Worm (Caenorhabditis elegans): ENCODE measurements around the gene ptr-20.
"Not testable (repeated sequence)": the region's sequence is repeated elsewhere in the genome, so short reads cannot be mapped to it uniquely, and the experiment has no call there.

Gene ptr-20

ce11 chrII:15157880-15158279 is at the start of gene ptr-20:
ptr-20 (plus strand) TSS chrII:15158180.
- no peak for TF ChIP-seq unc-62 (GFP tag; optimal IDR thresholded peaks at IDR 0.05)

ce11 chrII:15109844-15110243 is 48.1 kb upstream of the ptr-20 start, which contains the start of gene Y53F4B.39:
Y53F4B.39 (plus strand) TSS chrII:15110144.
- no peak for TF ChIP-seq unc-62 (GFP tag; optimal IDR thresholded peaks at IDR 0.05)

- TF ChIP-seq unc-62 (GFP tag; optimal IDR thresholded peaks at IDR 0.05), result no peak
Observed at ce11 chrII:15111352-15111751, 46.6 kb upstream of the ptr-20 start.

- TF ChIP-seq unc-62 (GFP tag; optimal IDR thresholded peaks at IDR 0.05), result no peak
Observed at ce11 chrII:15119537-15120360, 38.2 kb upstream of the ptr-20 start, which contains the start of gene arp-1. arp-1 (plus strand) TSS chrII:15120301.

- TF ChIP-seq unc-62 (GFP tag; optimal IDR thresholded peaks at IDR 0.05), result no peak
Observed at ce11 chrII:15124193-15124592, 33.8 kb upstream of the ptr-20 start, which contains the start of gene Y53F4B.23. Y53F4B.23 (plus strand) TSS chrII:15124504.

- no peak for TF ChIP-seq unc-62 (GFP tag; optimal IDR thresholded peaks at IDR 0.05)
Observed at ce11 chrII:15130512-15130911, 27.5 kb upstream of the ptr-20 start, which contains the start of gene Y53F4B.62. Y53F4B.62 (minus strand) TSS chrII:15130612.

ce11 chrII:15134332-15134731 is 23.6 kb upstream of the ptr-20 start, which contains the start of gene Y53F4B.24:
Y53F4B.24 (minus strand) TSS chrII:15134432.
- TF ChIP-seq unc-62 (GFP tag; optimal IDR thresholded peaks at IDR 0.05), result no peak

ce11 chrII:15135886-15136285 is 22.1 kb upstream of the ptr-20 start, which contains the start of gene Y53F4B.25:
Y53F4B.25 (plus strand) TSS chrII:15136186.
- no peak for TF ChIP-seq unc-62 (GFP tag; optimal IDR thresholded peaks at IDR 0.05)

ce11 chrII:15140881-15141280 is 17.1 kb upstream of the ptr-20 start, which contains the start of gene Y53F4B.26:
Y53F4B.26 (minus strand) TSS chrII:15140981.
- not testable (repeated sequence) for TF ChIP-seq unc-62 (GFP tag; optimal IDR thresholded peaks at IDR 0.05)

- TF ChIP-seq unc-62 (GFP tag; optimal IDR thresholded peaks at IDR 0.05), result no peak
Observed at ce11 chrII:15143729-15144128, 14.3 kb upstream of the ptr-20 start.

ce11 chrII:15145594-15145993 is 12.4 kb upstream of the ptr-20 start, which contains the start of gene Y53F4B.27:
Y53F4B.27 (plus strand) TSS chrII:15145894.
- no peak for TF ChIP-seq unc-62 (GFP tag; optimal IDR thresholded peaks at IDR 0.05)

ce11 chrII:15148442-15148841 is 9.5 kb upstream of the ptr-20 start:
- TF ChIP-seq unc-62 (GFP tag; optimal IDR thresholded peaks at IDR 0.05), result no peak

- no peak for TF ChIP-seq unc-62 (GFP tag; optimal IDR thresholded peaks at IDR 0.05)
Observed at ce11 chrII:15158364-15158763, 384 bp downstream of the ptr-20 start.

ce11 chrII:15164453-15164852 is 6.5 kb downstream of the ptr-20 start, which contains the start of gene gst-26:
gst-26 (minus strand) TSS chrII:15164553.
- TF ChIP-seq unc-62 (GFP tag; optimal IDR thresholded peaks at IDR 0.05), result no peak

ce11 chrII:15165681-15166235 is 7.8 kb downstream of the ptr-20 start, which contains the start of gene gst-27:
gst-27 (minus strand) TSS chrII:15165731.
- TF ChIP-seq unc-62 (GFP tag; optimal IDR thresholded peaks at IDR 0.05), result no peak

ce11 chrII:15167340-15167739 is 9.4 kb downstream of the ptr-20 start, which contains the start of gene gst-28:
gst-28 (minus strand) TSS chrII:15167577.
- no peak for TF ChIP-seq unc-62 (GFP tag; optimal IDR thresholded peaks at IDR 0.05)

Data from whole organism, dauer.